Fruit fly (Drosophila melanogaster) whole organism, embryonic: ENCODE results near the gene Txl.
A peak's percentile ranks its signal among the peaks of the same experiment; 100 is the strongest.

Experiments used
- Adf1 ChIP-seq: fragments of 200-800 bp; sonication (Bioruptor generic); IDR thresholded peaks from 2 replicates; pipeline ENCODE4 v1.3.6; 2022; ENCODE audit warnings: missing biosample characterization, missing genetic modification characterization
- B-H2 ChIP-seq: fragments of 200-800 bp; sonication (Bioruptor generic); optimal IDR thresholded peaks from 2 replicates; lab custom pipeline; 2018; ENCODE audit warnings: missing biosample characterization, mild to moderate bottlenecking, missing genetic modification characterization
- CG10543 ChIP-seq: fragments of 200-800 bp; sonication (Bioruptor generic); optimal IDR thresholded peaks from 3 replicates; lab custom pipeline; 2017; ENCODE audit warnings: missing biosample characterization, mild to moderate bottlenecking, missing genetic modification characterization, moderate library complexity
- CG11456 ChIP-seq: fragments of 200-800 bp; sonication (Bioruptor generic); IDR thresholded peaks from 3 replicates; pipeline ENCODE4 v1.3.6; 2022; ENCODE audit warnings: missing biosample characterization, missing genetic modification characterization
- CG11696 ChIP-seq: fragments of 200-800 bp; sonication (Bioruptor generic); IDR thresholded peaks from 2 replicates; pipeline ENCODE4 v1.3.6; 2022; ENCODE audit warnings: missing biosample characterization, missing genetic modification characterization
- CG1233 ChIP-seq: fragments of 200-800 bp; sonication (Bioruptor generic); optimal IDR thresholded peaks from 4 replicates; lab custom pipeline; 2018; ENCODE audit warnings: missing biosample characterization, mild to moderate bottlenecking, missing genetic modification characterization
- CG12391 ChIP-seq: fragments of 200-800 bp; sonication (Bioruptor generic); optimal IDR thresholded peaks from 3 replicates; lab custom pipeline; 2018; ENCODE audit warnings: missing biosample characterization, mild to moderate bottlenecking, missing genetic modification characterization, moderate library complexity
- CG13287 ChIP-seq: fragments of 200-800 bp; sonication (Bioruptor generic); IDR thresholded peaks from 2 replicates; pipeline ENCODE4 v1.3.6; 2022; ENCODE audit warnings: missing biosample characterization, missing genetic modification characterization; ENCODE audit not compliant: partially characterized antibody
- CG15269 ChIP-seq: fragments of 200-800 bp; sonication (Bioruptor generic); optimal IDR thresholded peaks from 2 replicates; lab custom pipeline; 2018; ENCODE audit warnings: missing biosample characterization, mild to moderate bottlenecking, missing genetic modification characterization, moderate library complexity
- CG15696 ChIP-seq: fragments of 200-800 bp; sonication (Bioruptor generic); optimal IDR thresholded peaks from 2 replicates; lab custom pipeline; 2019; ENCODE audit warnings: missing biosample characterization, mild to moderate bottlenecking, missing genetic modification characterization, moderate library complexity
- CG17612 ChIP-seq: fragments of 200-800 bp; sonication (Bioruptor generic); IDR thresholded peaks from 2 replicates; pipeline ENCODE4 v1.3.6; 2022; ENCODE audit warnings: missing biosample characterization, missing genetic modification characterization
- CG2678 ChIP-seq: fragments of 200-800 bp; sonication (Bioruptor generic); optimal IDR thresholded peaks from 3 replicates; lab custom pipeline; 2019; ENCODE audit warnings: missing biosample characterization, mild to moderate bottlenecking, missing genetic modification characterization, moderate library complexity
- CG2712 ChIP-seq: fragments of 200-800 bp; optimal IDR thresholded peaks from 3 replicates; lab custom pipeline; 2019; ENCODE audit warnings: missing biosample characterization, mild to moderate bottlenecking, missing genetic modification characterization, moderate library complexity
- CG3065 ChIP-seq: fragments of 200-800 bp; sonication (Bioruptor generic); optimal IDR thresholded peaks from 2 replicates; lab custom pipeline; 2016; ENCODE audit warnings: missing biosample characterization, missing genetic modification characterization
- CG34376 ChIP-seq: fragments of 200-800 bp; sonication (Bioruptor generic); optimal IDR thresholded peaks from 2 replicates; lab custom pipeline; 2018; ENCODE audit warnings: missing biosample characterization, mild to moderate bottlenecking, missing genetic modification characterization
- CG42726 ChIP-seq: fragments of 200-800 bp; sonication (Bioruptor generic); IDR thresholded peaks from 2 replicates; pipeline ENCODE4 v1.3.6; 2022; ENCODE audit warnings: missing biosample characterization, missing genetic modification characterization; ENCODE audit not compliant: partially characterized antibody
- CG4328 ChIP-seq: fragments of 200-800 bp; sonication (Bioruptor generic); optimal IDR thresholded peaks from 3 replicates; lab custom pipeline; 2017; ENCODE audit warnings: missing biosample characterization, missing genetic modification reagents, missing genetic modification characterization
- CG6791 ChIP-seq: fragments of 200-800 bp; sonication (Bioruptor generic); IDR thresholded peaks from 3 replicates; pipeline ENCODE4 v1.3.6; 2022; ENCODE audit warnings: missing biosample characterization, missing genetic modification characterization; ENCODE audit not compliant: partially characterized antibody
- CG7556 ChIP-seq: fragments of 200-800 bp; sonication (Bioruptor generic); optimal IDR thresholded peaks from 2 replicates; lab custom pipeline; 2017; ENCODE audit warnings: missing biosample characterization, mild to moderate bottlenecking, missing genetic modification characterization
- CG8944 ChIP-seq: fragments of 200-800 bp; sonication (Bioruptor generic); optimal IDR thresholded peaks from 3 replicates; lab custom pipeline; 2016; ENCODE audit warnings: missing biosample characterization, missing genetic modification characterization
- CG9932 ChIP-seq: fragments of 200-800 bp; sonication (Bioruptor generic); IDR thresholded peaks from 2 replicates; pipeline ENCODE4 v1.3.6; 2022; ENCODE audit warnings: missing biosample characterization, missing genetic modification characterization
- CkIIα-i1 ChIP-seq: fragments of 200-800 bp; sonication (Bioruptor generic); IDR thresholded peaks from 2 replicates; pipeline ENCODE4 v1.3.6; 2022; ENCODE audit warnings: missing biosample characterization, missing genetic modification characterization
- Dbx ChIP-seq: fragments of 200-800 bp; sonication (Bioruptor generic); IDR thresholded peaks from 3 replicates; pipeline ENCODE4 v1.3.6; 2022; ENCODE audit warnings: missing biosample characterization, missing genetic modification characterization
- Deaf1 ChIP-seq: fragments of 200-800 bp; optimal IDR thresholded peaks from 3 replicates; lab custom pipeline; 2019; ENCODE audit warnings: missing biosample characterization, mild to moderate bottlenecking, missing genetic modification characterization, moderate library complexity
- E2f2 ChIP-seq: fragments of 200-800 bp; sonication (Bioruptor generic); IDR thresholded peaks from 2 replicates; pipeline ENCODE4 v1.3.6; 2022; ENCODE audit warnings: missing biosample characterization, missing genetic modification characterization
- Gug ChIP-seq: fragments of 200-800 bp; sonication (Bioruptor generic); IDR thresholded peaks from 4 replicates; pipeline ENCODE4 v1.3.6; 2022; ENCODE audit warnings: missing biosample characterization, missing genetic modification characterization
- H15 ChIP-seq: fragments of 200-800 bp; sonication (Bioruptor generic); IDR thresholded peaks from 3 replicates; pipeline ENCODE4 v1.3.6; 2022; ENCODE audit warnings: missing biosample characterization, missing genetic modification characterization
- HLH4C ChIP-seq: fragments of 200-800 bp; sonication (Bioruptor generic); IDR thresholded peaks from 3 replicates; pipeline ENCODE4 v1.3.6; 2022; ENCODE audit warnings: missing biosample characterization, missing genetic modification characterization; ENCODE audit not compliant: partially characterized antibody
- HLH54F ChIP-seq: fragments of 200-800 bp; sonication (Bioruptor generic); optimal IDR thresholded peaks from 3 replicates; lab custom pipeline; 2016; ENCODE audit warnings: missing biosample characterization, missing genetic modification characterization
- Hey ChIP-seq: fragments of 200-800 bp; sonication (Bioruptor generic); optimal IDR thresholded peaks from 3 replicates; lab custom pipeline; 2018; ENCODE audit warnings: missing biosample characterization, mild to moderate bottlenecking, missing genetic modification characterization
- HmgD ChIP-seq: fragments of 200-800 bp; sonication (Bioruptor generic); optimal IDR thresholded peaks from 3 replicates; lab custom pipeline; 2016; ENCODE audit warnings: missing biosample characterization, missing genetic modification characterization
- Hmx ChIP-seq: fragments of 200-800 bp; sonication (Bioruptor generic); optimal IDR thresholded peaks from 2 replicates; lab custom pipeline; 2016; ENCODE audit warnings: missing biosample characterization, missing genetic modification characterization
- Hr78 ChIP-seq, 2 experiments: fragments of 200-800 bp in 1 of 2; fragments of >200 bp in 1 of 2; sonication (Bioruptor generic) in 1 of 2; optimal IDR thresholded peaks; 2 replicates each; lab custom pipeline; 2017 to 2019; ENCODE audit warnings: missing biosample characterization in 2 of 2, missing genetic modification characterization in 2 of 2, mild to moderate bottlenecking in 1 of 2, moderate library complexity in 1 of 2
- Med ChIP-seq: fragments of 200-800 bp; sonication (Bioruptor generic); peaks from one replicate; lab custom pipeline; 2016; ENCODE audit warnings: missing biosample characterization, missing genetic modification characterization, mild to moderate bottlenecking, inconsistent platforms, moderate library complexity
- Poxn ChIP-seq: fragments of 200-800 bp; sonication (Bioruptor generic); IDR thresholded peaks from 2 replicates; pipeline ENCODE4 v1.3.6; 2022; ENCODE audit warnings: missing biosample characterization, missing genetic modification characterization
- Ssrp ChIP-seq: fragments of 200-800 bp; sonication (Bioruptor generic); optimal IDR thresholded peaks from 2 replicates; lab custom pipeline; 2018; ENCODE audit warnings: missing biosample characterization, mild to moderate bottlenecking, missing genetic modification characterization, moderate library complexity
- Tbp ChIP-seq: fragments of >200 bp; optimal IDR thresholded peaks from 2 replicates; lab custom pipeline; 2018; ENCODE audit warnings: missing biosample characterization, missing genetic modification characterization
- Vsx1 ChIP-seq: fragments of 200-800 bp; sonication (Bioruptor generic); optimal IDR thresholded peaks from 2 replicates; lab custom pipeline; 2017; ENCODE audit warnings: missing biosample characterization, mild to moderate bottlenecking, missing genetic modification characterization, missing genetic modification reagents
- chif ChIP-seq, 2 experiments: fragments of 200-800 bp; sonication (Bioruptor generic); optimal IDR thresholded peaks; 3 replicates each; lab custom pipeline; 2016; ENCODE audit warnings: missing biosample characterization in 2 of 2, missing genetic modification characterization in 2 of 2
- ci ChIP-seq: fragments of 200-800 bp; sonication (Bioruptor generic); IDR thresholded peaks from 3 replicates; pipeline ENCODE4 v1.3.6; 2022; ENCODE audit warnings: missing biosample characterization, missing genetic modification characterization
- ewg ChIP-seq: fragments of 200-800 bp; sonication (Bioruptor generic); optimal IDR thresholded peaks from 3 replicates; lab custom pipeline; 2017; ENCODE audit warnings: mild to moderate bottlenecking, missing biosample characterization, missing genetic modification reagents, missing genetic modification characterization
- grn ChIP-seq: fragments of 200-800 bp; sonication (Bioruptor generic); optimal IDR thresholded peaks from 3 replicates; lab custom pipeline; 2017; ENCODE audit warnings: missing biosample characterization, missing genetic modification characterization
- gro ChIP-seq: fragments of 200-800 bp; sonication (Bioruptor generic); optimal IDR thresholded peaks from 2 replicates; lab custom pipeline; 2016; ENCODE audit warnings: missing biosample characterization, missing genetic modification characterization
- sug ChIP-seq: fragments of 200-800 bp; optimal IDR thresholded peaks from 2 replicates; lab custom pipeline; 2019; ENCODE audit warnings: missing biosample characterization, mild to moderate bottlenecking, missing genetic modification characterization, moderate library complexity

Txl gene

DNA sequence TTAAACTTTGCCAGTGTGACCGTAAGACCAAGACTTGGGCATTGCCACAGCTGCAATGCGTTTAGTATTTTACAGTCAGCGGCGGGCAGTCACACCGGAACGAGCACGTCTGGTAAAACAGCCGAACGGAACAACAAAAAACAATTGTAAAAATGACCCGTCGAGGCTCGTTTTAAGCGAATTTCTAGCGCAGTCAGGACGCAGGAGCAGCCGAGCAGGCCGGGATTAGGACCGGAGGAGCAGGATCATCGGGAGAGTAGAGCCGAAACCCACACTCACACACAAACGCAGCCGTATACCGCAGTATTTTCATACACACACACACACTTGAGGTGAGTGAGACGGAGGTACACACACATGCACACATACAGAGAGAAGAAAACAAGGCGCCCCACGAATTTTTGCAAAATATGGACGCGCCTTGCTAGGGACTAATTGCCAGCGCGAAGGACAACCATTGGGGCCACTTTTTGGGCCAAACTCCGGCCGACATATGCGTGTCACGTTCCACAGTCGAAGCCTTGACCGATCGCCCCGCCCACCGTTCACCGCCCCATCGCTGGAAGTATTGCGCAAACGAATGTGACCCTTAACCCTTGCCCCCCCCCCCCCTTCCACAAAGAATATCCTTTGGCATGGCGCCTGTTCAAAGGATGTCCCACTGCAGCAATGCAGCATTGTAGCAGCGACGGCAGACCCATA, 12.6 kb upstream of the Txl start, which contains the start of gene Usp47 (continued):
- TF ChIP-seq CG42726 (GFP tag; lab: Robert Waterston, UW), result peak; percentile 56; the same call in 1 of the 2 replicates
- TF ChIP-seq HmgD (GFP tag; lab: Kevin White, UChicago), result peak; percentile 66
- no peak for TF ChIP-seq CG11696
- peak; percentile 65 for TF ChIP-seq E2f2 (GFP tag; lab: Robert Waterston, UW)
- no peak for TF ChIP-seq Hmx (GFP tag; lab: Kevin White, UChicago)
- TF ChIP-seq CG12391 (tag; lab: Kevin White, UChicago), result no peak
- TF ChIP-seq CG3065 (GFP tag; lab: Kevin White, UChicago), result no peak
- 0 out of 3 replicates have a peak, but pooled peaks have one; percentile 31 for TF ChIP-seq CG6791 (GFP tag; lab: Robert Waterston, UW)
- 0 out of 3 replicates have a peak, but pooled peaks have one; percentile 12 for TF ChIP-seq ci
- no peak for TF ChIP-seq CG1233

DNA sequence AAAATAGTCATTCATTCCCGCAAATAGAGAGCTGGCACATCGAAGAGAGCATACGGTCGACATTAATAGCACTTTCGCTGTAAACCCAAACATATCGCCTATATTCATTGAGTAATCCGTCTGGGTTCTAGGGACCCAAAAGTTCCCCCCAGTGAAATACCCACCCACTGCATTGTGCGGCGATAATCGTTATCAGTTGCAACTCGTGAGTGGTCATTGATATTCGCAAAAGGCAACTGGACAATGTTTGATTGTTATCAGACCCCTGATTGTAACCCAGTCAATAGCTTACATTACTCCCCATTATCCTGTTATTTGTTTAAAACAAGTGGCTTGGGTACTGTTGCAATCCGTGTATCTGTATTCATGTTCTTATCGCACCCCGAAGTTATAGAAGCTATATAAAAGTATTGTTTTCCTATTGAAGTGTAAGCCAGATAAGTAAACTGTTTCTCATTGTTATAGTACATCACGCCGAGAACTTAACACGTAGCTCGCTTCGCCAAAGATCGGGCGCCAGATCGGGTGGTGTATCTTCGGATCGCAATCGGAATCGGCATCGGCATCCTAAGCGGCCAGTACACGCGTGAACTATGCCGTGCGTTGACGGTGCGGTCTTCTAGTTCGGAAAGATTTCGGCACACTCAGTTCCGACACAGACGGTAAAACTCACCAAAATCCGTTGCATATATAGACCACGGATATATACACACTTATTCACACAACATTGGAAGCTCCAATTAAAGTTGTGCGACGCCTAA, 11.9 kb upstream of the Txl start:
- peak; percentile 3 for TF ChIP-seq gro (GFP tag; lab: Kevin White, UChicago)
- no peak for TF ChIP-seq Dbx (GFP tag; lab: Robert Waterston, UW)
- peak; percentile 18 for TF ChIP-seq CG10543 (GFP tag; lab: Kevin White, UChicago)
- peak; percentile 48 for TF ChIP-seq Med (GFP tag; lab: Kevin White, UChicago)
- no peak for TF ChIP-seq Gug
- peak in 1 of 2 experiments; percentile 47 for TF ChIP-seq Hr78 (GFP tag; optimal IDR thresholded peaks at IDR 0.05; lab: Kevin White, UChicago)
- TF ChIP-seq Deaf1 (tag; lab: Kevin White, UChicago), result peak; percentile 96
- no peak for TF ChIP-seq Tbp
- no peak for TF ChIP-seq CkIIα-i1 (GFP tag; lab: Robert Waterston, UW)
- no peak for TF ChIP-seq Vsx1 (GFP tag; lab: Kevin White, UChicago)
- TF ChIP-seq CG2678 (tag; lab: Kevin White, UChicago), result no peak
- TF ChIP-seq CG17612 (GFP tag; lab: Robert Waterston, UW), result no peak
- TF ChIP-seq CG15269 (tag; lab: Kevin White, UChicago), result no peak
- TF ChIP-seq CG8944, result no peak
- TF ChIP-seq CG34376, result peak; percentile 3
- TF ChIP-seq CG11456 (GFP tag; lab: Robert Waterston, UW), result no peak
- TF ChIP-seq Ssrp (tag; lab: Kevin White, UChicago), result no peak
- TF ChIP-seq sug, result peak; percentile 30
- TF ChIP-seq H15, result no peak
- no peak for TF ChIP-seq HLH4C (GFP tag; lab: Robert Waterston, UW)
- no peak for TF ChIP-seq Poxn (GFP tag; lab: Robert Waterston, UW)
- 0 out of 2 replicates have a peak, but pooled peaks have one; percentile 6 for TF ChIP-seq CG9932 (GFP tag; lab: Robert Waterston, UW)
- no peak for TF ChIP-seq CG15696
- TF ChIP-seq Adf1 (GFP tag; lab: Robert Waterston, UW), result no peak
- TF ChIP-seq B-H2 (GFP tag; lab: Kevin White, UChicago), result peak; percentile 16
- no peak for TF ChIP-seq Hey (tag; lab: Kevin White, UChicago)
- no peak for TF ChIP-seq CG13287 (GFP tag; lab: Robert Waterston, UW)
- peak; percentile 60 for TF ChIP-seq grn (GFP tag; lab: Kevin White, UChicago)
- TF ChIP-seq CG2712 (tag; lab: Kevin White, UChicago), result no peak
- TF ChIP-seq ewg (GFP tag; lab: Kevin White, UChicago), result no peak
- TF ChIP-seq CG4328, result no peak
- TF ChIP-seq E2f2 (GFP tag; lab: Robert Waterston, UW), result peak; percentile 7; the same call in 1 of the 2 replicates
- TF ChIP-seq CG7556, result no peak
- TF ChIP-seq HLH54F (GFP tag; lab: Kevin White, UChicago), result no peak
- no peak for TF ChIP-seq chif (GFP tag; optimal IDR thresholded peaks at IDR 0.05; lab: Kevin White, UChicago)
